Fruit fly (Drosophila melanogaster): Measurements from ENCODE around the gene CG34277.

CG34277 gene

DNA sequence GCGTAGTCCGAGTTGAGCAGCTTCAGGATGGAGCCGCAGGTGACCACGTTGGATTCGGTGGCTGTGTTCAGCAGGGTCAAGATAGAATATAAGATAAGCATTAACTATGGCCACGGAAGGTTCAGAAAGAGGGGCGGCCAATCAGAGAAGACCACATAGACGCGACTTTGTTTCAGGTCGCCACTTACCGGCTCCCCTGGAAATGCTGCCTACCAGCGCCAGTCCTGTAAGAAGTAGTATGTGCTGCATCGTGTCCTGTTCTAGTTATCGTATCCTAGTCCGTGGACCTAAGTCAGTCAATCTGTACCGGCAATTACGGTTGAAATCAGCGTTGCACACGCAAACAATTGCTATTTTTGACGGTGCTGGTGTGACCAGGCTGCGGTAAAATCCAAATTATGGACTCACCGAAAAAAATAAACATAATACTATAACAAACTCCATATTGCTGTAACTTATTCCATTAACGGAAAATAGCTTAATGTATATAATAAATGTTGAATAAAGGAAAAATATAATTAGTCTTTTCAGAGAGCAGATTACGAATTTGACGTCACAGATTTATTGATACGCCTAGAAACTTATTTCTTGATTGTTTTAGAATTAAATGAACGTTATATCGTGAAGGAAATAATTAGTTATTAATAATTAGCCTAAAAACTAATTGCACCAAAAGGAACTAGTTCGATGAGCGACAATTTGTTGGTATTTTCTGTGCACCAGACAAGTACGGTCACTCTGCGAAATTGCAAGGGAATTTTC, 14.8 kb upstream of the CG34277 start, which contains the start of the genes CG11999 and CG1161 (continued):
- TF ChIP-seq CG10267 (tag; optimal IDR thresholded peaks at IDR 0.05) (peak; percentile 43), CG7372 (GFP tag; IDR thresholded peaks at IDR 0.05) (no peak), CG17829 (tag; optimal IDR thresholded peaks at IDR 0.05) (peak; percentile 26), MESR4 (GFP tag; optimal IDR thresholded peaks at IDR 0.05) (peak; percentile 66), sug (tag; optimal IDR thresholded peaks at IDR 0.05) (peak; percentile 20), Xbp1 (GFP tag; optimal IDR thresholded peaks at IDR 0.05) (peak; percentile 93), D19A (tag; optimal IDR thresholded peaks at IDR 0.05) (peak; percentile 14), lbe (GFP tag; optimal IDR thresholded peaks at IDR 0.05) (peak; percentile 28), Hmr (GFP tag; optimal IDR thresholded peaks at IDR 0.05) (peak; percentile 26), CG6813 (GFP tag; optimal IDR thresholded peaks at IDR 0.05) (no peak), Hr3 (GFP tag; optimal IDR thresholded peaks at IDR 0.05) (peak; percentile 36), CG7556 (GFP tag; optimal IDR thresholded peaks at IDR 0.05) (peak; percentile 17), Opbp (GFP tag; IDR thresholded peaks at IDR 0.05; ENCODE audit: partially characterized antibody) (no peak), CG2129 (GFP tag; IDR thresholded peaks at IDR 0.05; ENCODE audit: partially characterized antibody) (no peak), jigr1 (GFP tag; IDR thresholded peaks at IDR 0.05) (no peak), ash1 (GFP tag; optimal IDR thresholded peaks at IDR 0.05) (no peak), CG7928 (GFP tag; optimal IDR thresholded peaks at IDR 0.05) (no peak), Nf-YA (GFP tag; IDR thresholded peaks at IDR 0.05) (no peak), Mrtf (GFP tag; IDR thresholded peaks at IDR 0.05) (no peak), CG9932 (GFP tag; IDR thresholded peaks at IDR 0.05) (no peak), nom (GFP tag; optimal IDR thresholded peaks at IDR 0.05) (peak; percentile 16), Camta (GFP tag; optimal IDR thresholded peaks at IDR 0.05) (no peak), CG30403 (GFP tag; optimal IDR thresholded peaks at IDR 0.05) (peak; percentile 29), unpg (GFP tag; optimal IDR thresholded peaks at IDR 0.05) (peak; percentile 12), knrl (GFP tag; IDR thresholded peaks at IDR 0.05; ENCODE audit: partially characterized antibody) (peak; percentile 40; the same call in 1 of the 3 replicates), kah (GFP tag; optimal IDR thresholded peaks at IDR 0.05) (no peak), row (GFP tag; IDR thresholded peaks at IDR 0.05) (peak; percentile 57; the same call in 2 of the 3 replicates), Ssrp (tag; optimal IDR thresholded peaks at IDR 0.05) (no peak), CG6272 (GFP tag; IDR thresholded peaks at IDR 0.05) (no peak), zen (tag; optimal IDR thresholded peaks at IDR 0.05) (peak; percentile 40), CG11085 (GFP tag; IDR thresholded peaks at IDR 0.05) (no peak), CG4360 (GFP tag; IDR thresholded peaks at IDR 0.05) (no peak), pum (GFP tag; optimal IDR thresholded peaks at IDR 0.05) (no peak), CG7786 (GFP tag; optimal IDR thresholded peaks at IDR 0.05) (no peak), C15 (GFP tag; IDR thresholded peaks at IDR 0.05) (no peak), CG8924 (tag; optimal IDR thresholded peaks at IDR 0.05) (peak; percentile 46), CG6791 (GFP tag; IDR thresholded peaks at IDR 0.05; ENCODE audit: partially characterized antibody) (0 out of 3 replicates have a peak, but pooled peaks have one; percentile 22), CG8290 (GFP tag; optimal IDR thresholded peaks at IDR 0.05) (peak; percentile 1), CG8290 (tag; optimal IDR thresholded peaks at IDR 0.05) (no peak), zfh2 (GFP tag; optimal IDR thresholded peaks at IDR 0.05) (no peak), CG13123 (GFP tag; optimal IDR thresholded peaks at IDR 0.05) (no peak), CG12744 (GFP tag; optimal IDR thresholded peaks at IDR 0.05) (no peak), CoRest (tag; optimal IDR thresholded peaks at IDR 0.05) (peak; percentile 49), CG13287 (GFP tag; IDR thresholded peaks at IDR 0.05; ENCODE audit: partially characterized antibody) (peak; percentile 38), sens (GFP tag) (peak; percentile 82), pzg (GFP tag; optimal IDR thresholded peaks at IDR 0.05) (peak; percentile 33), Hsf (GFP tag; optimal IDR thresholded peaks at IDR 0.05) (peak; percentile 41), CG12769 (tag; optimal IDR thresholded peaks at IDR 0.05) (no peak), CG11504 (tag; optimal IDR thresholded peaks at IDR 0.05) (peak; percentile 47)
